Fruit fly (Drosophila melanogaster) whole organism, pupa: ENCODE results near the gene Es2.

Experiments used
- CG10348 ChIP-seq: fragments of 200-800 bp; sonication (Bioruptor generic); IDR thresholded peaks from 2 replicates; pipeline ENCODE4 v1.3.6; 2022; ENCODE audit warnings: missing biosample characterization, missing genetic modification characterization
- CG12605 ChIP-seq: fragments of 200-800 bp; sonication (Bioruptor generic); IDR thresholded peaks from 2 replicates; pipeline ENCODE4 v1.3.6; 2022; ENCODE audit warnings: missing biosample characterization, missing genetic modification characterization
- CG13204 ChIP-seq: fragments of 200-800 bp; sonication (Bioruptor generic); optimal IDR thresholded peaks from 2 replicates; lab custom pipeline; 2018; ENCODE audit warnings: missing biosample characterization, mild to moderate bottlenecking, missing genetic modification characterization, moderate library complexity
- CG14655 ChIP-seq: fragments of 200-800 bp; sonication (Bioruptor generic); optimal IDR thresholded peaks from 3 replicates; lab custom pipeline; 2017; ENCODE audit warnings: mild to moderate bottlenecking, missing biosample characterization, missing genetic modification reagents, missing genetic modification characterization
- CG15710 ChIP-seq: fragments of 200-800 bp; sonication (Bioruptor generic); optimal IDR thresholded peaks from 2 replicates; lab custom pipeline; 2018; ENCODE audit warnings: missing biosample characterization, mild to moderate bottlenecking, missing genetic modification characterization, moderate library complexity
- CG17806 ChIP-seq: fragments of 200-800 bp; sonication (Bioruptor generic); optimal IDR thresholded peaks from 2 replicates; lab custom pipeline; 2018; ENCODE audit warnings: missing biosample characterization, mild to moderate bottlenecking, missing genetic modification characterization, moderate library complexity
- CG32121 ChIP-seq: fragments of 200-800 bp; sonication (Bioruptor generic); IDR thresholded peaks from 2 replicates; pipeline ENCODE4 v1.3.6; 2022; ENCODE audit warnings: missing biosample characterization, missing genetic modification characterization
- CG34367 ChIP-seq: fragments of 200-800 bp; sonication (Bioruptor generic); optimal IDR thresholded peaks from 2 replicates; lab custom pipeline; 2018; ENCODE audit warnings: missing biosample characterization, mild to moderate bottlenecking, missing genetic modification characterization
- CG4496 ChIP-seq: fragments of 200-800 bp; sonication (Bioruptor generic); IDR thresholded peaks from 3 replicates; pipeline ENCODE4 v1.3.6; 2022; ENCODE audit warnings: missing biosample characterization, missing genetic modification characterization
- CG8159 ChIP-seq: fragments of 200-800 bp; sonication (Bioruptor generic); optimal IDR thresholded peaks from 3 replicates; lab custom pipeline; 2018; ENCODE audit warnings: missing biosample characterization, mild to moderate bottlenecking, missing genetic modification characterization, moderate library complexity
- CG8301 ChIP-seq: fragments of 200-800 bp; sonication (Bioruptor generic); optimal IDR thresholded peaks from 2 replicates; lab custom pipeline; 2018; ENCODE audit warnings: missing biosample characterization, mild to moderate bottlenecking, missing genetic modification characterization
- CG9948 ChIP-seq: fragments of 200-800 bp; sonication (Bioruptor generic); optimal IDR thresholded peaks from 2 replicates; lab custom pipeline; 2018; ENCODE audit warnings: missing biosample characterization, mild to moderate bottlenecking, missing genetic modification characterization, moderate library complexity
- D1 ChIP-seq: fragments of 200-800 bp; sonication (Bioruptor generic); optimal IDR thresholded peaks from 2 replicates; lab custom pipeline; 2018; ENCODE audit warnings: missing biosample characterization, mild to moderate bottlenecking, missing genetic modification characterization, moderate library complexity
- EcR ChIP-seq: fragments of 200-800 bp; sonication (Bioruptor generic); optimal IDR thresholded peaks from 3 replicates; lab custom pipeline; 2019; ENCODE audit warnings: missing biosample characterization, missing genetic modification characterization, mild to moderate bottlenecking, moderate library complexity, missing genetic modification reagents
- Ets98B ChIP-seq: fragments of 200-800 bp; sonication (Bioruptor generic); IDR thresholded peaks from 2 replicates; pipeline ENCODE4 v1.3.6; 2022; ENCODE audit warnings: missing biosample characterization, missing genetic modification characterization
- Pif1A ChIP-seq: fragments of 200-800 bp; sonication (Bioruptor generic); optimal IDR thresholded peaks from 3 replicates; lab custom pipeline; 2016; ENCODE audit warnings: missing biosample characterization, missing genetic modification characterization
- Pif1B ChIP-seq: fragments of 200-800 bp; sonication (Bioruptor generic); optimal IDR thresholded peaks from 3 replicates; lab custom pipeline; 2016; ENCODE audit warnings: missing biosample characterization, missing genetic modification characterization
- Snoo ChIP-seq: fragments of 200-800 bp; sonication (Bioruptor generic); optimal IDR thresholded peaks from 3 replicates; lab custom pipeline; 2017; ENCODE audit warnings: missing biosample characterization, mild to moderate bottlenecking, missing genetic modification characterization, inconsistent platforms
- fd96Ca ChIP-seq: fragments of 200-800 bp; sonication (Bioruptor generic); IDR thresholded peaks from 3 replicates; pipeline ENCODE4 v1.3.6; 2022; ENCODE audit warnings: missing biosample characterization, missing genetic modification characterization
- gl ChIP-seq: fragments of 200-800 bp; sonication (Bioruptor generic); optimal IDR thresholded peaks from 2 replicates; lab custom pipeline; 2018; ENCODE audit warnings: missing biosample characterization, mild to moderate bottlenecking, missing genetic modification characterization
- rn ChIP-seq: fragments of 200-800 bp; sonication (Bioruptor generic); IDR thresholded peaks from 2 replicates; pipeline ENCODE4 v1.3.6; 2022; ENCODE audit warnings: missing biosample characterization, missing genetic modification characterization

Es2 gene

dm6 chrX:8497604-8498232 is 36.4 kb downstream of the Es2 start:
- TF ChIP-seq Ets98B (GFP tag; lab: Robert Waterston, UW), result no peak
- no peak for TF ChIP-seq gl (tag; lab: Kevin White, UChicago)
- TF ChIP-seq CG17806 (tag; lab: Kevin White, UChicago), result no peak
- TF ChIP-seq EcR, result peak; percentile 28
- TF ChIP-seq Pif1B, result no peak
- TF ChIP-seq fd96Ca (GFP tag; lab: Robert Waterston, UW), result no peak
- no peak for TF ChIP-seq CG4496 (GFP tag; lab: Robert Waterston, UW)
- TF ChIP-seq D1 (tag; lab: Kevin White, UChicago), result no peak
- TF ChIP-seq CG8301 (tag; lab: Kevin White, UChicago), result no peak
- peak; percentile 43 for TF ChIP-seq CG8159
- peak; percentile 5 for TF ChIP-seq CG15710
- no peak for TF ChIP-seq CG34367 (tag; lab: Kevin White, UChicago)
- TF ChIP-seq CG13204 (GFP tag; lab: Kevin White, UChicago), result no peak
- no peak for TF ChIP-seq CG9948 (tag; lab: Kevin White, UChicago)
- no peak for TF ChIP-seq CG14655 (GFP tag; lab: Kevin White, UChicago)

- TF ChIP-seq CG34367 (tag; lab: Kevin White, UChicago), result no peak
- TF ChIP-seq CG9948 (tag; lab: Kevin White, UChicago), result no peak
- peak; percentile 7 for TF ChIP-seq Pif1A (GFP tag; lab: Kevin White, UChicago)
- no peak for TF ChIP-seq EcR
- peak; percentile 49; the same call in 1 of the 3 replicates for TF ChIP-seq CG4496 (GFP tag; lab: Robert Waterston, UW)
- TF ChIP-seq Ets98B (GFP tag; lab: Robert Waterston, UW), result peak; percentile 11; the same call in 1 of the 2 replicates
- TF ChIP-seq CG12605 (GFP tag; lab: Robert Waterston, UW), result 0 out of 2 replicates have a peak, but pooled peaks have one; percentile 14
Measured at dm6 chrX:8499151-8499550, 37.9 kb downstream of the Es2 start.

DNA sequence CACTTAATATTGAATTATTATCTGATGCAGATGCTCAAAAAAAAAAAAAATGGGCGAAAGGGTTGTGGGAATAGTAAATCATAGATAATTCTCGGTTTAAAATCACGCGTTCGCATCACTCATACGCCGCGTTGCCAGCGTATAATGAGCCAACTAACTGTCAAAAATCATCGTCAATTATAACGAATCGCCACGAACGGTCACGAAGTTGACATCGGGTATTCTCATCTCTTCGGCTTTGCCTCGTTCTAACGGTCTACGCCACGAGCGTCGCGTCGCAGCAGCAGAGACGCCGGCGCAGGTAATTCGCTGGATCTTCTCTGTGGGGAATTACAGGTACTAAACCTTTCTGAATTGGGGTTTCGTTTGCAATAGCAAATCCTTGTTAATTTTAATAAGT is 40.1 kb downstream of the Es2 start:
- TF ChIP-seq CG8301 (tag; lab: Kevin White, UChicago) (no peak), EcR (no peak), CG8159 (no peak), CG34367 (tag; lab: Kevin White, UChicago) (no peak), CG10348 (GFP tag; lab: Robert Waterston, UW) (no peak)

DNA sequence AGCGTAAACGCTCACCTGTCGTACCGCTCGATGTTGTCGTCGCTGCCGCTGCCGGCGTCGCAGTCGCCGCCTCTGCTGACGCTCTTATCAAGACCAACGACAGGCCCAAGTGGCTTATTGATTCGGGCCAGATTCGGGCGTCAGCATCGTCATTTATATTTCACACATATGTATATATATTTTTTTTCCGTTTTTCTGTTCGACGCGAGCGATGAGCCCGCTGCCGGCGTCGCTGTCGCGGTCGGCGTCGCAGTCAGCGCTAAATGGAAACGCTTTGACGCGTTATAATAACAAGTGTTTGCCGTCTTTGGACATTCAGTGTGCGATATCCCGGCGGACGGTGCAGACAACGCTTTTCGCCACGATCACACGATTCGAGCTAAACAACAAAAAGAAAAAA is 40.8 kb downstream of the Es2 start:
- no peak for TF ChIP-seq CG32121 (GFP tag; lab: Robert Waterston, UW)
- TF ChIP-seq CG14655 (GFP tag; lab: Kevin White, UChicago), result no peak
- TF ChIP-seq CG8301 (tag; lab: Kevin White, UChicago), result no peak
- TF ChIP-seq fd96Ca (GFP tag; lab: Robert Waterston, UW), result no peak
- TF ChIP-seq Pif1B, result no peak
- TF ChIP-seq CG15710, result no peak
- TF ChIP-seq CG9948 (tag; lab: Kevin White, UChicago), result no peak
- no peak for TF ChIP-seq CG17806 (tag; lab: Kevin White, UChicago)
- no peak for TF ChIP-seq Ets98B (GFP tag; lab: Robert Waterston, UW)
- no peak for TF ChIP-seq D1 (tag; lab: Kevin White, UChicago)
- no peak for TF ChIP-seq CG10348 (GFP tag; lab: Robert Waterston, UW)
- TF ChIP-seq gl (tag; lab: Kevin White, UChicago), result no peak

DNA sequence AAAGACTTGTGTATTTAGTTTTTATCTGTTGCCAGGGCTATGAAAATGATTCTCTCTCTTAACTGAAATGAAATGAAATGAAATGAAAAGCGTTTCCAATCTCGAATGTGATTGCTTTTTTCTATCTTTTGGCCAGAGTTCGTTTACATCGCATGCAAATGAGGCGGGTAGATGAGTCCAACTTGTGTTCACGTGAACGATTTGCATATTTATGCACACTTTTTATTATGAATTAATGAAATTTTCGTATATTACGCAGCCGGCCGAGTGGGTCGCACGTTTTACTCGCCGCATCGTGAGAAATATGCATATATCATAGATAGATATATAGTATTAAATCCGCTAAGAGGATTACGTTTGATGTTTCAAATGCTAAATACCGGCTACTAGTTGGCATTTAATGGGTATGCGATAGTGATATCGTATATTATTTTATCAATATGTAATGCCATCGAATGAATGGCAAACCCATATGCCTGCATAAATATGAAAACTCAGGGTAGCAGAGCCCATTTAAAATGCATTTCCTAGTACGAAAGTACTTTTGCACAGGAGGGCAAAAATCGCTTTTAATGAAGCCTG is 43.8 kb downstream of the Es2 start:
- TF ChIP-seq Snoo (tag; lab: Kevin White, UChicago) (no peak), CG34367 (tag; lab: Kevin White, UChicago) (no peak), rn (GFP tag; lab: Robert Waterston, UW) (no peak), CG32121 (GFP tag; lab: Robert Waterston, UW) (no peak), Pif1A (GFP tag; lab: Kevin White, UChicago) (no peak), D1 (tag; lab: Kevin White, UChicago) (no peak), EcR (no peak), CG4496 (GFP tag; lab: Robert Waterston, UW) (no peak), CG17806 (tag; lab: Kevin White, UChicago) (no peak), CG13204 (GFP tag; lab: Kevin White, UChicago) (no peak), CG15710 (no peak), Ets98B (GFP tag; lab: Robert Waterston, UW) (no peak), CG8159 (no peak), CG8301 (tag; lab: Kevin White, UChicago) (no peak), CG14655 (GFP tag; lab: Kevin White, UChicago) (no peak), CG12605 (GFP tag; lab: Robert Waterston, UW) (no peak), CG9948 (tag; lab: Kevin White, UChicago) (no peak), Pif1B (no peak), fd96Ca (GFP tag; lab: Robert Waterston, UW) (no peak)
- TF ChIP-seq, all 21 proteins: peak for 0

dm6 chrX:8510731-8511130 is 49.5 kb downstream of the Es2 start:
- TF ChIP-seq Ets98B (GFP tag; lab: Robert Waterston, UW) (no peak), Pif1A (GFP tag; lab: Kevin White, UChicago) (peak; percentile 1)
